Fruit fly (Drosophila melanogaster) whole organism, embryonic: ENCODE results near the gene CG4658.

ENCODE experiments used
- Atf6 ChIP-seq: fragments of 200-800 bp; sonication (Bioruptor generic); IDR thresholded peaks from 2 replicates; pipeline ENCODE4 v1.3.6; 2022; ENCODE audit warnings: missing biosample characterization, missing genetic modification characterization
- CG10274 ChIP-seq: fragments of 200-800 bp; sonication (Bioruptor generic); optimal IDR thresholded peaks from 3 replicates; lab custom pipeline; 2017; ENCODE audit warnings: missing biosample characterization, mild to moderate bottlenecking, missing genetic modification characterization
- CG10321 ChIP-seq: fragments of 200-800 bp; sonication (Bioruptor generic); IDR thresholded peaks from 2 replicates; pipeline ENCODE4 v1.3.6; 2022; ENCODE audit warnings: missing biosample characterization, missing genetic modification characterization
- CG11085 ChIP-seq: fragments of 200-800 bp; sonication (Bioruptor generic); IDR thresholded peaks from 2 replicates; pipeline ENCODE4 v1.3.6; 2022; ENCODE audit warnings: missing biosample characterization, missing genetic modification characterization
- CG11398 ChIP-seq: fragments of 200-800 bp; sonication (Bioruptor generic); optimal IDR thresholded peaks from 2 replicates; lab custom pipeline; 2016; ENCODE audit warnings: missing biosample characterization, missing genetic modification characterization
- CG11695 ChIP-seq: fragments of 200-800 bp; sonication (Bioruptor generic); IDR thresholded peaks from 3 replicates; pipeline ENCODE4 v1.3.6; 2022; ENCODE audit warnings: missing biosample characterization, missing genetic modification characterization
- CG12659 ChIP-seq: fragments of 200-800 bp; sonication (Bioruptor generic); optimal IDR thresholded peaks from 3 replicates; lab custom pipeline; 2017; ENCODE audit warnings: mild to moderate bottlenecking, missing biosample characterization, missing genetic modification reagents, missing genetic modification characterization
- CG14441 ChIP-seq: fragments of 200-800 bp; sonication (Bioruptor generic); IDR thresholded peaks from 2 replicates; pipeline ENCODE4 v1.3.6; 2022; ENCODE audit warnings: missing biosample characterization, missing genetic modification characterization
- CG15514 ChIP-seq: fragments of 200-800 bp; sonication (Bioruptor generic); optimal IDR thresholded peaks from 3 replicates; lab custom pipeline; 2017; ENCODE audit warnings: missing biosample characterization, missing genetic modification characterization, mild to moderate bottlenecking, moderate library complexity, missing genetic modification reagents
- CG17186 ChIP-seq: fragments of 200-800 bp; sonication (Bioruptor generic); optimal IDR thresholded peaks from 3 replicates; lab custom pipeline; 2017; ENCODE audit warnings: missing biosample characterization, missing genetic modification reagents, missing genetic modification characterization
- CG2712 ChIP-seq: fragments of 200-800 bp; optimal IDR thresholded peaks from 3 replicates; lab custom pipeline; 2019; ENCODE audit warnings: missing biosample characterization, mild to moderate bottlenecking, missing genetic modification characterization, moderate library complexity
- CG30431 ChIP-seq: fragments of 200-800 bp; sonication (Bioruptor generic); optimal IDR thresholded peaks from 2 replicates; lab custom pipeline; 2017; ENCODE audit warnings: missing biosample characterization, missing genetic modification characterization
- CG3163 ChIP-seq: fragments of 200-800 bp; sonication (Bioruptor generic); optimal IDR thresholded peaks from 3 replicates; lab custom pipeline; 2016; ENCODE audit warnings: missing biosample characterization, missing genetic modification characterization
- CG4328 ChIP-seq: fragments of 200-800 bp; sonication (Bioruptor generic); optimal IDR thresholded peaks from 3 replicates; lab custom pipeline; 2017; ENCODE audit warnings: missing biosample characterization, missing genetic modification reagents, missing genetic modification characterization
- CG4360 ChIP-seq: fragments of 200-800 bp; sonication (Bioruptor generic); IDR thresholded peaks from 2 replicates; pipeline ENCODE4 v1.3.6; 2022; ENCODE audit warnings: missing biosample characterization, missing genetic modification characterization
- CG4404 ChIP-seq: fragments of 200-800 bp; sonication (Bioruptor generic); IDR thresholded peaks from 2 replicates; pipeline ENCODE4 v1.3.6; 2022; ENCODE audit warnings: missing biosample characterization, missing genetic modification characterization
- CG4424 ChIP-seq: fragments of 200-800 bp; sonication (Bioruptor generic); optimal IDR thresholded peaks from 3 replicates; lab custom pipeline; 2016; ENCODE audit warnings: missing biosample characterization, missing genetic modification characterization
- CG6272 ChIP-seq: fragments of 200-800 bp; sonication (Bioruptor generic); IDR thresholded peaks from 2 replicates; pipeline ENCODE4 v1.3.6; 2022; ENCODE audit warnings: missing biosample characterization, missing genetic modification characterization
- CG7556 ChIP-seq: fragments of 200-800 bp; sonication (Bioruptor generic); optimal IDR thresholded peaks from 2 replicates; lab custom pipeline; 2017; ENCODE audit warnings: missing biosample characterization, mild to moderate bottlenecking, missing genetic modification characterization
- CG7786 ChIP-seq: fragments of 200-800 bp; sonication (Bioruptor generic); optimal IDR thresholded peaks from 2 replicates; lab custom pipeline; 2016; ENCODE audit warnings: missing biosample characterization, missing genetic modification characterization
- CG8478 ChIP-seq: fragments of >200 bp; optimal IDR thresholded peaks from 2 replicates; lab custom pipeline; 2018
- D19A ChIP-seq: fragments of 200-800 bp; optimal IDR thresholded peaks from 3 replicates; lab custom pipeline; 2019; ENCODE audit warnings: missing biosample characterization, mild to moderate bottlenecking, missing genetic modification characterization, moderate library complexity
- Dbx ChIP-seq: fragments of 200-800 bp; sonication (Bioruptor generic); IDR thresholded peaks from 3 replicates; pipeline ENCODE4 v1.3.6; 2022; ENCODE audit warnings: missing biosample characterization, missing genetic modification characterization
- Dip2 ChIP-seq: fragments of 200-800 bp; sonication (Bioruptor generic); IDR thresholded peaks from 2 replicates; pipeline ENCODE4 v1.3.6; 2022; ENCODE audit warnings: missing biosample characterization, missing genetic modification characterization
- Eip74EF ChIP-seq, 2 experiments: fragments of 200-800 bp in 1 of 2; fragments of >200 bp in 1 of 2; sonication (Bioruptor generic) in 1 of 2; optimal IDR thresholded peaks; 2 replicates each; lab custom pipeline; 2017 to 2019; ENCODE audit warnings: missing biosample characterization in 2 of 2, missing genetic modification characterization in 2 of 2, mild to moderate bottlenecking in 1 of 2, moderate library complexity in 1 of 2
- Gsc ChIP-seq: fragments of 200-800 bp; sonication (Bioruptor generic); IDR thresholded peaks from 2 replicates; pipeline ENCODE4 v1.3.6; 2022; ENCODE audit warnings: missing biosample characterization, missing genetic modification characterization
- HLH54F ChIP-seq: fragments of 200-800 bp; sonication (Bioruptor generic); optimal IDR thresholded peaks from 3 replicates; lab custom pipeline; 2016; ENCODE audit warnings: missing biosample characterization, missing genetic modification characterization
- Hey ChIP-seq: fragments of 200-800 bp; sonication (Bioruptor generic); optimal IDR thresholded peaks from 3 replicates; lab custom pipeline; 2018; ENCODE audit warnings: missing biosample characterization, mild to moderate bottlenecking, missing genetic modification characterization
- Lim3 ChIP-seq: fragments of 200-800 bp; sonication (Bioruptor generic); IDR thresholded peaks from 2 replicates; pipeline ENCODE4 v1.3.6; 2022; ENCODE audit warnings: missing biosample characterization, missing genetic modification characterization
- Nf-YC ChIP-seq: fragments of 200-800 bp; optimal IDR thresholded peaks from 3 replicates; lab custom pipeline; 2019; ENCODE audit warnings: missing biosample characterization, mild to moderate bottlenecking, missing genetic modification characterization, moderate library complexity
- Oaz ChIP-seq: fragments of 200-800 bp; sonication (Bioruptor generic); IDR thresholded peaks from 2 replicates; pipeline ENCODE4 v1.3.6; 2022; ENCODE audit warnings: missing biosample characterization, missing genetic modification characterization
- Spps ChIP-seq: fragments of 200-800 bp; sonication (Bioruptor generic); optimal IDR thresholded peaks from 2 replicates; lab custom pipeline; 2018; ENCODE audit warnings: missing biosample characterization, mild to moderate bottlenecking, missing genetic modification characterization
- TFAM ChIP-seq: fragments of 200-800 bp; sonication (Bioruptor generic); optimal IDR thresholded peaks from 2 replicates; lab custom pipeline; 2017; ENCODE audit warnings: missing biosample characterization, missing genetic modification characterization, inconsistent platforms
- bsh ChIP-seq, 2 experiments: fragments of 200-800 bp; sonication (Bioruptor generic); optimal IDR thresholded peaks; 2 replicates each; lab custom pipeline; 2017 to 2018; ENCODE audit warnings: mild to moderate bottlenecking in 2 of 2, missing biosample characterization in 2 of 2, missing genetic modification characterization in 2 of 2, moderate library complexity in 1 of 2
- croc ChIP-seq: fragments of 200-800 bp; sonication (Bioruptor generic); conservative IDR thresholded peaks from 3 replicates; pipeline ENCODE4 v1.3.6; 2022; ENCODE audit warnings: missing biosample characterization, missing genetic modification characterization
- da ChIP-seq: fragments of 200-800 bp; sonication (Bioruptor generic); optimal IDR thresholded peaks from 2 replicates; lab custom pipeline; 2016; ENCODE audit warnings: missing biosample characterization, missing genetic modification characterization
- danr ChIP-seq: fragments of 200-800 bp; sonication (Bioruptor generic); IDR thresholded peaks from 2 replicates; pipeline ENCODE4 v1.3.6; 2022; ENCODE audit warnings: missing biosample characterization, missing genetic modification characterization
- eve ChIP-seq, 2 experiments: fragments of >200 bp; optimal IDR thresholded peaks; 2 replicates each; lab custom pipeline; 2017; ENCODE audit warnings: missing biosample characterization in 2 of 2, missing genetic modification characterization in 2 of 2
- ewg ChIP-seq: fragments of 200-800 bp; sonication (Bioruptor generic); optimal IDR thresholded peaks from 3 replicates; lab custom pipeline; 2017; ENCODE audit warnings: mild to moderate bottlenecking, missing biosample characterization, missing genetic modification reagents, missing genetic modification characterization
- fru ChIP-seq: fragments of >200 bp; optimal IDR thresholded peaks from 2 replicates; lab custom pipeline; 2017
- grau ChIP-seq: fragments of 200-800 bp; optimal IDR thresholded peaks from 3 replicates; lab custom pipeline; 2019; ENCODE audit warnings: missing biosample characterization, mild to moderate bottlenecking, missing genetic modification characterization, moderate library complexity
- ind ChIP-seq: fragments of 200-800 bp; sonication (Bioruptor generic); optimal IDR thresholded peaks from 3 replicates; lab custom pipeline; 2016; ENCODE audit warnings: missing biosample characterization, missing genetic modification characterization
- kay ChIP-seq: fragments of 200-800 bp; sonication (Bioruptor generic); optimal IDR thresholded peaks from 2 replicates; lab custom pipeline; 2016; ENCODE audit warnings: missing biosample characterization, missing genetic modification characterization
- lola ChIP-seq, 3 experiments: fragments of >200 bp in 2 of 3; fragments of 200-800 bp in 1 of 3; sonication (Bioruptor generic) in 1 of 3; optimal IDR thresholded peaks; 2 replicates each; lab custom pipeline; 2017 to 2019; ENCODE audit warnings: missing biosample characterization in 3 of 3, missing genetic modification characterization in 3 of 3, mild to moderate bottlenecking in 1 of 3, moderate library complexity in 1 of 3
- nerfin-1 ChIP-seq: fragments of 200-800 bp; sonication (Bioruptor generic); optimal IDR thresholded peaks from 3 replicates; lab custom pipeline; 2019; ENCODE audit warnings: missing biosample characterization, mild to moderate bottlenecking, missing genetic modification characterization, moderate library complexity
- onecut ChIP-seq: fragments of 200-800 bp; sonication (Bioruptor generic); IDR thresholded peaks from 2 replicates; pipeline ENCODE4 v1.3.6; 2022; ENCODE audit warnings: missing biosample characterization, missing genetic modification characterization
- pho ChIP-seq: fragments of 200-800 bp; sonication (Bioruptor generic); optimal IDR thresholded peaks from 2 replicates; lab custom pipeline; 2016; ENCODE audit warnings: missing biosample characterization, missing genetic modification characterization
- ranshi ChIP-seq: fragments of 200-800 bp; sonication (Bioruptor generic); IDR thresholded peaks from 2 replicates; pipeline ENCODE4 v1.3.6; 2022; ENCODE audit warnings: missing biosample characterization, missing genetic modification characterization
- sd ChIP-seq: fragments of 200-800 bp; sonication (Bioruptor generic); optimal IDR thresholded peaks from 3 replicates; lab custom pipeline; 2018; ENCODE audit warnings: missing biosample characterization, mild to moderate bottlenecking, missing genetic modification characterization, moderate library complexity
- sob ChIP-seq: fragments of 200-800 bp; sonication (Bioruptor generic); IDR thresholded peaks from 2 replicates; pipeline ENCODE4 v1.3.6; 2022; ENCODE audit warnings: missing biosample characterization, missing genetic modification characterization
- vfl ChIP-seq: fragments of 200-800 bp; sonication (Bioruptor generic); optimal IDR thresholded peaks from 2 replicates; lab custom pipeline; 2016; ENCODE audit warnings: missing biosample characterization, missing genetic modification characterization

The CG4658 gene

DNA sequence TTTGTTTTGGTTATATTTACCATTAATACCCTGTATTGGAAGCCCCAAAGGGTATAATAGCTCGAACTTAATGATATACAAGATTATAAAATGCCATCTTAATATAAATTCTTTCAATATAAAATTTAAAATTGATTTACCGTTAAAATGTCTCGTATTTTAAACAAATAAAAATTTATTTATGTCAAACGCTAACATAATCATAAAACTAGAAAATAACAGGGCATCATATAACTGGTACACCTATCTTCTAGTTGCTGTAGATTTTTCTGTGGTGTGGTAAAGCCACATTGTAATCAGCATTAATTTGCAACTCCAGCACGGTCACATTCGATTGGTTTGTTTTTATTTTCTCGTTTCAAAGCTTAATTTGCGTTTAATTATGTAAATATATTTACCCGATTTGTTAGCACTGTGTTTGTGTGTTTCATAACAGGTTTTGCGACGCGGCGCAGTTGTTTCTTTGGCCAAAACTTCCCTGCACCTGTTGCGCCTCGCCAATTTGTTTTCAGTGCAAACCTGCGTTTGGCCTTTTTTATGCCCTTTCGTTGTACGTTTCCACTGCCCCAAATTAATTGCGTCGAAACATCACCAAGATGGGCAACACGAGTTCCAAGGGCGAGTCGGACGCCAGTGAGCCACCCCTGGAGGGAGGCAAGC is at the start of gene CG4658, which contains the start of gene CG5846 (continued):
- TF ChIP-seq nerfin-1: peak; percentile 86
- peak; percentile 73 for TF ChIP-seq CG30431 (GFP tag; lab: Kevin White, UChicago)
- TF ChIP-seq Spps: peak; percentile 94
- TF ChIP-seq CG7556 (GFP tag; lab: Kevin White, UChicago): peak; percentile 92
- peak; percentile 92 for TF ChIP-seq CG11085 (GFP tag; lab: Robert Waterston, UW)
- TF ChIP-seq grau (tag; lab: Kevin White, UChicago): peak; percentile 94
- no peak for TF ChIP-seq fru (lab: Kevin White, UChicago)
- TF ChIP-seq CG17186 (GFP tag; lab: Kevin White, UChicago): peak; percentile 65
- TF ChIP-seq CG11398 (GFP tag; lab: Kevin White, UChicago): peak; percentile 78
- peak; percentile 96 for TF ChIP-seq ranshi (GFP tag; lab: Robert Waterston, UW)
- TF ChIP-seq ewg: peak; percentile 76
- TF ChIP-seq CG2712 (tag; lab: Kevin White, UChicago): peak; percentile 98
- TF ChIP-seq CG11695 (GFP tag; lab: Robert Waterston, UW): peak; percentile 96
- TF ChIP-seq TFAM (GFP tag; lab: Kevin White, UChicago): peak; percentile 67
- TF ChIP-seq CG3163 (GFP tag; lab: Kevin White, UChicago): peak; percentile 29
- peak; percentile 68 for TF ChIP-seq CG4328 (GFP tag; lab: Kevin White, UChicago)
- peak; percentile 89 for TF ChIP-seq croc (GFP tag; lab: Robert Waterston, UW)
- peak; percentile 94 for TF ChIP-seq sob
- peak; percentile 93 for TF ChIP-seq CG6272
- TF ChIP-seq HLH54F (GFP tag; lab: Kevin White, UChicago): peak; percentile 75
- peak; percentile 82 for TF ChIP-seq CG15514 (GFP tag; lab: Kevin White, UChicago)
- peak; percentile 95 for TF ChIP-seq ind
- TF ChIP-seq pho: peak; percentile 89
- peak; percentile 61; the same call in 1 of the 2 replicates for TF ChIP-seq Lim3 (GFP tag; lab: Robert Waterston, UW)
- peak; percentile 66 for TF ChIP-seq onecut
- peak; percentile 94 for TF ChIP-seq CG14441 (GFP tag; lab: Robert Waterston, UW)
- TF ChIP-seq eve (GFP tag; optimal IDR thresholded peaks at IDR 0.05; lab: Kevin White, UChicago): no peak
- no peak for TF ChIP-seq Hey (tag; lab: Kevin White, UChicago)
- peak; percentile 16 to 97 for TF ChIP-seq bsh (GFP tag; optimal IDR thresholded peaks at IDR 0.05; lab: Kevin White, UChicago)
- peak; percentile 82 for TF ChIP-seq da (GFP tag; lab: Kevin White, UChicago)
- peak; percentile 95 for TF ChIP-seq CG4424 (GFP tag; lab: Kevin White, UChicago)
- peak; percentile 50 for TF ChIP-seq Dip2
- TF ChIP-seq sd (tag; lab: Kevin White, UChicago): peak; percentile 84
- TF ChIP-seq CG4404 (GFP tag; lab: Robert Waterston, UW): peak; percentile 91
- peak; percentile 38; the same call in 1 of the 2 replicates for TF ChIP-seq CG4360 (GFP tag; lab: Robert Waterston, UW)
- peak; percentile 92 for TF ChIP-seq D19A (tag; lab: Kevin White, UChicago)
- peak; percentile 62; the same call in 1 of the 2 replicates for TF ChIP-seq CG10321 (GFP tag; lab: Robert Waterston, UW)
- TF ChIP-seq kay (GFP tag; lab: Kevin White, UChicago): peak; percentile 92
- TF ChIP-seq danr: peak; percentile 90
- peak; percentile 59 for TF ChIP-seq vfl
- peak in 1 of 3 experiments; percentile 94 for TF ChIP-seq lola (GFP tag; optimal IDR thresholded peaks at IDR 0.05; lab: Kevin White, UChicago)
- TF ChIP-seq CG10274 (GFP tag; lab: Kevin White, UChicago): peak; percentile 44
- no peak for TF ChIP-seq CG8478
- TF ChIP-seq Oaz (GFP tag; lab: Robert Waterston, UW): peak; percentile 83
- TF ChIP-seq CG7786 (GFP tag; lab: Kevin White, UChicago): peak; percentile 74
- peak; percentile 95 for TF ChIP-seq Atf6 (GFP tag; lab: Robert Waterston, UW)
- peak; percentile 81 for TF ChIP-seq Nf-YC
- TF ChIP-seq Gsc (GFP tag; lab: Robert Waterston, UW): peak; percentile 78
- peak; percentile 94 for TF ChIP-seq Dbx
- TF ChIP-seq Eip74EF (GFP tag; optimal IDR thresholded peaks at IDR 0.05; lab: Kevin White, UChicago): peak in 1 of 2 experiments; percentile 93
- TF ChIP-seq CG12659: peak; percentile 94
